Fruit fly (Drosophila melanogaster): ENCODE data around the gene CG34241.

Gene CG34241

DNA sequence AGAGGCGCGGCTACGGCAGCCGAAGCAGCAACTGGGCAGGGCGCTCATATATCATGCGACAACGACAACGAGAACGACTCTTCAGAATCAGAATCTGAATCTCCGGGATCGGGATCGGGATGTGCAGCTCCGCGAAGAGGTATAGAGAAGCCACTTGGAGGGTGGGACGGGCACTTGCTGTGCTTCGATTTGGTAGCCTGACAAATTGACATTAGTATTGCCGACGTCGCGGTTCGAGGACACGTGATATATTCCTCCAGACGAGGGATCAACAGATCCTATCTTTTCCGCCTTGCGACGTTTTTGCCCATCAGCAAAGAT lies 45.3 kb upstream of the CG34241 start (continued):
- TF ChIP-seq CG17385 (GFP tag; optimal IDR thresholded peaks at IDR 0.05) (no peak), CG2199 (GFP tag; IDR thresholded peaks at IDR 0.05) (peak; percentile 71; the same call in 1 of the 3 replicates), MBD-R2 (GFP tag; IDR thresholded peaks at IDR 0.05) (0 out of 2 replicates have a peak, but pooled peaks have one; percentile 5), CG12769 (tag; optimal IDR thresholded peaks at IDR 0.05) (peak; percentile 65), ase (GFP tag; IDR thresholded peaks at IDR 0.05) (0 out of 3 replicates have a peak, but pooled peaks have one; percentile 13)

DNA sequence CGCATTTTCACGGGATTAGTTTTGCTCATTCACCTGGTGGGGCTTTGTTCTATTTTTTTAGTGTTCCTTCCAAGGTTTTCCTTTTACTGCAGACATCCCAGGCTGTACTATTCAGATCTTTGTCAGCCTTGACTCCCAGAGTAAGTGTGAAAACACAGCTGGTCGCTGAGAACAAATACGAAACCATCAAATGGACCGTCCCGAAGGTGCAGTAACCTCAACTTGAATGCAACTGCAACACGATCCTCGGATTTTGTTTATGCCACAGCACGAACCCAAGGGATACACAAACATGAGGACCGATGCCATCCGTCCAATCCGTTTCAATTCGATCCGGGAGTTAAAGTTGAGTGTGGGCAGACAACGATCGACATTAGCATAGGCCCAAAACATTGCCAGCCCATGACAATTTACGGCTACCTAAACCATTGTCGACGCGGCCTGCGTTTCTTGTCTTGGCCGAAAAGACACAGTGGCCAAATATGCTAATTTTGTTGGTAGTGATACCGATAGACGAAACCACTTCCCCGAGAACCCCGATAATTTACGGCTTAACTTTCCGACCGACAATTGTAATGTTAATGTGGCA lies 44.6 kb upstream of the CG34241 start:
- TF ChIP-seq prd (optimal IDR thresholded peaks at IDR 0.05) (no peak), prd (GFP tag; IDR thresholded peaks at IDR 0.05) (no peak), p53 (GFP tag; optimal IDR thresholded peaks at IDR 0.05) (no peak), twi (tag; optimal IDR thresholded peaks at IDR 0.05) (peak; percentile 34), D (optimal IDR thresholded peaks at IDR 0.05) (peak; percentile 70), D (GFP tag; optimal IDR thresholded peaks at IDR 0.05) (no peak), gsb-n (tag; optimal IDR thresholded peaks at IDR 0.05) (peak; percentile 16), vvl (GFP tag; IDR thresholded peaks at IDR 0.05) (peak; percentile 54; the same call in 1 of the 2 replicates), CG11456 (GFP tag; IDR thresholded peaks at IDR 0.05) (no peak), CG15479 (GFP tag; optimal IDR thresholded peaks at IDR 0.05) (peak; percentile 66), CG2199 (GFP tag; IDR thresholded peaks at IDR 0.05) (0 out of 3 replicates have a peak, but pooled peaks have one; percentile 17), kni (GFP tag; optimal IDR thresholded peaks at IDR 0.05) (peak; percentile 33), dmrt11E (tag; optimal IDR thresholded peaks at IDR 0.05) (peak; percentile 2), CG13894 (tag; optimal IDR thresholded peaks at IDR 0.05) (peak; percentile 31), tll (GFP tag; optimal IDR thresholded peaks at IDR 0.05) (peak in 1 of 2 experiments; percentile 96), zen (tag; optimal IDR thresholded peaks at IDR 0.05) (peak; percentile 27), eve (GFP tag; optimal IDR thresholded peaks at IDR 0.05) (no peak), CG7786 (GFP tag; optimal IDR thresholded peaks at IDR 0.05) (no peak)

DNA sequence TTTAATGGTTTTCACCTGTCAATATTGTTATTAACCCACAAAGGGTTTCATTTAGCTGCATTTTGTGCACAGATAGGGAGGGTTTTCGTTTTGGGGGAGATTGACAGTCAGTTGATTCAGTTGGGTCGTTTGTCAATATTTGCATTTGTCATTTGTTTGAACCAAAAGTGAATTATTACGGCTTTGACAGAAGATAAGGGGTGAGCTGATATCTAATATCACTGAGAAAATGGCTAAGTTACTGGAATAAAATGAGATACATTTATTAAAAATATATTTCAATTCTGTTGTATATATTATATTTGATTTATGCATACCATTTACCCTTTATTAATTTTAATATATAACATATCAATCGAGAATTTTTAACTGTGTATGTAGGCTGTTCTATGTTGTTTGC lies 43.9 kb upstream of the CG34241 start:
- TF ChIP-seq CG8765 (GFP tag; IDR thresholded peaks at IDR 0.05) (no peak), CG12236 (GFP tag; optimal IDR thresholded peaks at IDR 0.05) (peak; percentile 10), E2f1 (GFP tag; IDR thresholded peaks at IDR 0.05) (no peak), Meics (GFP tag; optimal IDR thresholded peaks at IDR 0.05) (peak; percentile 16), org-1 (GFP tag; optimal IDR thresholded peaks at IDR 0.05) (peak; percentile 37), CG15601 (tag; optimal IDR thresholded peaks at IDR 0.05) (peak; percentile 85), dmrt11E (tag; optimal IDR thresholded peaks at IDR 0.05) (peak; percentile 75), CG8388 (GFP tag; optimal IDR thresholded peaks at IDR 0.05) (peak; percentile 58), CG14710 (tag; optimal IDR thresholded peaks at IDR 0.05) (peak; percentile 72), Spps (tag; optimal IDR thresholded peaks at IDR 0.05) (peak; percentile 80), sqz (GFP tag; optimal IDR thresholded peaks at IDR 0.05) (peak; percentile 70), gcm (GFP tag; optimal IDR thresholded peaks at IDR 0.05) (peak; percentile 71), Hsf (GFP tag; optimal IDR thresholded peaks at IDR 0.05) (peak; percentile 8), CG15269 (tag; optimal IDR thresholded peaks at IDR 0.05) (peak; percentile 15), CG12391 (tag; optimal IDR thresholded peaks at IDR 0.05) (peak; percentile 67), Oli (tag; optimal IDR thresholded peaks at IDR 0.05) (peak; percentile 20), ATbp (GFP tag; optimal IDR thresholded peaks at IDR 0.05) (peak; percentile 87), lab (GFP tag; optimal IDR thresholded peaks at IDR 0.05) (peak; percentile 76), Xrp1 (GFP tag; IDR thresholded peaks at IDR 0.05) (peak; percentile 68), phol (tag; optimal IDR thresholded peaks at IDR 0.05) (peak; percentile 44), bigmax (GFP tag; optimal IDR thresholded peaks at IDR 0.05) (peak; percentile 29), CG2712 (tag; optimal IDR thresholded peaks at IDR 0.05) (peak; percentile 70), CG16779 (GFP tag; IDR thresholded peaks at IDR 0.05) (no peak), pfk (GFP tag; optimal IDR thresholded peaks at IDR 0.05) (peak; percentile 31), CG6813 (GFP tag; optimal IDR thresholded peaks at IDR 0.05) (peak; percentile 84), row (GFP tag; IDR thresholded peaks at IDR 0.05) (peak; percentile 23; the same call in 1 of the 3 replicates), ab (GFP tag; optimal IDR thresholded peaks at IDR 0.05) (no peak)
